Worm (Caenorhabditis elegans) whole organism, young adult: ENCODE measurements around the gene slc-36.5.

Source experiments
- F33H1.4 ChIP-seq: fragments of 200-800 bp; sonication (Bioruptor generic); IDR thresholded peaks from 2 replicates; pipeline ENCODE4 v1.3.6; 2022; ENCODE audit warnings: missing genetic modification reagents, missing genetic modification characterization, missing compliant biosample characterization
- K12H6.12 ChIP-seq: fragments of 200-800 bp; sonication (Bioruptor generic); optimal IDR thresholded peaks from 2 replicates; lab custom pipeline; 2018; ENCODE audit warnings: mild to moderate bottlenecking, missing genetic modification characterization, missing compliant biosample characterization
- chd-7 ChIP-seq: sonication (generic microtip); optimal IDR thresholded peaks from 2 replicates; lab custom pipeline; 2016; ENCODE audit warnings: mild to moderate bottlenecking, missing genetic modification characterization, moderate library complexity, missing compliant biosample characterization
- dpl-1 ChIP-seq: fragments of 150-350 bp; optimal IDR thresholded peaks from 2 replicates; lab custom pipeline; 2014; ENCODE audit warnings: missing biosample characterization, missing genetic modification reagents, missing genetic modification characterization
- efl-1 ChIP-seq: fragments of 150-350 bp; optimal IDR thresholded peaks from 2 replicates; lab custom pipeline; 2014; ENCODE audit warnings: missing biosample characterization, missing genetic modification reagents, missing genetic modification characterization
- hrde-1 ChIP-seq: sonication (generic microtip); optimal IDR thresholded peaks from 2 replicates; lab custom pipeline; 2016; ENCODE audit warnings: missing genetic modification characterization, mild to moderate bottlenecking, missing compliant biosample characterization, moderate library complexity, missing genotype, missing genetic modification reagents, borderline replicate concordance
- nhr-179 ChIP-seq: sonication (generic microtip); optimal IDR thresholded peaks from 2 replicates; lab custom pipeline; 2016; ENCODE audit warnings: mild to moderate bottlenecking, missing genetic modification characterization, missing compliant biosample characterization
- nhr-90 ChIP-seq: sonication (generic microtip); optimal IDR thresholded peaks from 2 replicates; lab custom pipeline; 2016; ENCODE audit warnings: missing genotype, mild to moderate bottlenecking, missing genetic modification characterization, missing compliant biosample characterization
- rcor-1 ChIP-seq: fragments of 200-800 bp; sonication (Bioruptor generic); IDR thresholded peaks from 2 replicates; pipeline ENCODE4 v1.3.6; 2022; ENCODE audit warnings: missing genetic modification reagents, missing genetic modification characterization, missing compliant biosample characterization
- snpc-1.1 ChIP-seq: sonication (generic microtip); optimal IDR thresholded peaks from 2 replicates; lab custom pipeline; 2017; ENCODE audit warnings: missing genetic modification characterization, mild to moderate bottlenecking, missing compliant biosample characterization, antibody characterized with exemption, moderate library complexity, missing genotype, missing genetic modification reagents; ENCODE audit not compliant: insufficient read depth
- snpc-4 ChIP-seq, 5 experiments: fragments of 150-350 bp in 1 of 5; sonication (generic microtip) in 4 of 5; optimal IDR thresholded peaks; 2 replicates each; lab custom pipeline; 2014 to 2018; ENCODE audit warnings: missing genetic modification characterization in 5 of 5, missing biosample characterization in 3 of 5, antibody characterized with exemption in 2 of 5, mild to moderate bottlenecking in 2 of 5, missing compliant biosample characterization in 2 of 5, missing genotype in 2 of 5, moderate library complexity in 2 of 5, missing genetic modification reagents in 1 of 5
- zfh-2 ChIP-seq: fragments of 200-800 bp; sonication (Bioruptor generic); conservative IDR thresholded peaks from 2 replicates; pipeline ENCODE4 v1.3.6; 2022; ENCODE audit warnings: missing genetic modification reagents, missing genetic modification characterization, missing compliant biosample characterization
- ztf-25 ChIP-seq: fragments of 200-800 bp; sonication (Bioruptor generic); IDR thresholded peaks from 2 replicates; pipeline ENCODE4 v1.3.6; 2022; ENCODE audit warnings: missing genetic modification reagents, missing genetic modification characterization, missing compliant biosample characterization

ce11 chrII:6823912-6824311 is 52.9 kb downstream of the slc-36.5 start:
- TF ChIP-seq hrde-1 (tag; lab: Kevin White, UChicago): no peak
- TF ChIP-seq nhr-179 (tag; lab: Kevin White, UChicago): no peak
- TF ChIP-seq dpl-1 (GFP tag; lab: Kevin White, UChicago): no peak
- no peak for TF ChIP-seq snpc-4 (GFP tag; optimal IDR thresholded peaks at IDR 0.05; lab: Kevin White, UChicago)
- TF ChIP-seq snpc-4 (tag; optimal IDR thresholded peaks at IDR 0.05; lab: Kevin White, UChicago): no peak
- no peak for TF ChIP-seq F33H1.4 (GFP tag; lab: Robert Waterston, UW)
- TF ChIP-seq rcor-1 (GFP tag; lab: Robert Waterston, UW): no peak
- no peak for TF ChIP-seq chd-7 (tag; lab: Kevin White, UChicago)
- no peak for TF ChIP-seq zfh-2 (GFP tag; lab: Robert Waterston, UW)
- TF ChIP-seq K12H6.12 (tag; lab: Kevin White, UChicago): no peak
- no peak for TF ChIP-seq ztf-25 (GFP tag; lab: Robert Waterston, UW)
- TF ChIP-seq nhr-90 (tag; lab: Kevin White, UChicago): no peak
- TF ChIP-seq efl-1 (GFP tag; lab: Kevin White, UChicago): no peak
- no peak for TF ChIP-seq snpc-1.1
